Fruit fly (Drosophila melanogaster): ENCODE measurements around the gene CG11694.

CG11694 gene

dm6 chr3R:8288790-8289189 is 23.1 kb downstream of the CG11694 start (continued):
- TF ChIP-seq CG8359 (GFP tag; optimal IDR thresholded peaks at IDR 0.05; ENCODE audit: borderline replicate concordance): no peak
- no peak for TF ChIP-seq vfl (GFP tag; optimal IDR thresholded peaks at IDR 0.05)
- no peak for TF ChIP-seq fd102C (GFP tag; optimal IDR thresholded peaks at IDR 0.05)
- TF ChIP-seq rib (GFP tag; IDR thresholded peaks at IDR 0.05): no peak
- no peak for TF ChIP-seq CG1647 (GFP tag; optimal IDR thresholded peaks at IDR 0.05)
- TF ChIP-seq CG8281 (tag; optimal IDR thresholded peaks at IDR 0.05): no peak
- no peak for TF ChIP-seq Rx (GFP tag; IDR thresholded peaks at IDR 0.05)
- no peak for TF ChIP-seq caup (GFP tag; optimal IDR thresholded peaks at IDR 0.05; ENCODE audit: severe bottlenecking)
- no peak for TF ChIP-seq Dfd (GFP tag; optimal IDR thresholded peaks at IDR 0.05)
- no peak for TF ChIP-seq org-1 (GFP tag; optimal IDR thresholded peaks at IDR 0.05)
- no peak for TF ChIP-seq sima (GFP tag; optimal IDR thresholded peaks at IDR 0.05)
- TF ChIP-seq dati (GFP tag; IDR thresholded peaks at IDR 0.05): no peak
- no peak for TF ChIP-seq CG8478 (optimal IDR thresholded peaks at IDR 0.05)
- TF ChIP-seq Stat92E (GFP tag; optimal IDR thresholded peaks at IDR 0.05): no peak
- TF ChIP-seq CG7372 (GFP tag; IDR thresholded peaks at IDR 0.05): no peak
- no peak for TF ChIP-seq gsb (GFP tag; IDR thresholded peaks at IDR 0.05)
- TF ChIP-seq vnd (GFP tag; IDR thresholded peaks at IDR 0.05; ENCODE audit: partially characterized antibody): no peak
- TF ChIP-seq CG4404 (GFP tag; IDR thresholded peaks at IDR 0.05): no peak
- TF ChIP-seq HHEX (GFP tag; optimal IDR thresholded peaks at IDR 0.05): no peak
- no peak for TF ChIP-seq Abd-B (GFP tag; optimal IDR thresholded peaks at IDR 0.05)
- TF ChIP-seq gro (GFP tag; optimal IDR thresholded peaks at IDR 0.05): no peak
- no peak for TF ChIP-seq TFAM (GFP tag; optimal IDR thresholded peaks at IDR 0.05)
- no peak for TF ChIP-seq CG10431 (GFP tag; optimal IDR thresholded peaks at IDR 0.05)
- 0 out of 3 replicates have a peak, but pooled peaks have one; percentile 28 for TF ChIP-seq row (GFP tag; IDR thresholded peaks at IDR 0.05)
- TF ChIP-seq grn (GFP tag; optimal IDR thresholded peaks at IDR 0.05): peak; percentile 25
- no peak for TF ChIP-seq insv (GFP tag; optimal IDR thresholded peaks at IDR 0.05)
- no peak for TF ChIP-seq ewg (GFP tag; optimal IDR thresholded peaks at IDR 0.05)
- TF ChIP-seq Lpt (GFP tag; optimal IDR thresholded peaks at IDR 0.05): no peak
- TF ChIP-seq CG17328 (GFP tag; IDR thresholded peaks at IDR 0.05): no peak
- TF ChIP-seq slp2 (GFP tag; optimal IDR thresholded peaks at IDR 0.05): no peak
- TF ChIP-seq amos (GFP tag; IDR thresholded peaks at IDR 0.05; ENCODE audit: partially characterized antibody): peak; percentile 31; the same call in 1 of the 2 replicates
- no peak for TF ChIP-seq CG43689 (GFP tag; IDR thresholded peaks at IDR 0.05)
- no peak for TF ChIP-seq CG17802 (tag; optimal IDR thresholded peaks at IDR 0.05)
- TF ChIP-seq Awh (GFP tag; IDR thresholded peaks at IDR 0.05): no peak
- TF ChIP-seq CG3065 (GFP tag; optimal IDR thresholded peaks at IDR 0.05): no peak
- no peak for TF ChIP-seq Pdp1 (GFP tag; optimal IDR thresholded peaks at IDR 0.05)
- TF ChIP-seq CG6272 (GFP tag; IDR thresholded peaks at IDR 0.05): no peak
- no peak for TF ChIP-seq CG34376 (GFP tag; optimal IDR thresholded peaks at IDR 0.05)
- TF ChIP-seq CG5953 (GFP tag; IDR thresholded peaks at IDR 0.05): no peak
- TF ChIP-seq ci (GFP tag; IDR thresholded peaks at IDR 0.05): peak; percentile 30; the same call in 1 of the 3 replicates
- TF ChIP-seq BEAF-32 (GFP tag; optimal IDR thresholded peaks at IDR 0.05): no peak
- TF ChIP-seq Dref (GFP tag; IDR thresholded peaks at IDR 0.05): no peak
- no peak for TF ChIP-seq CG18476 (GFP tag; optimal IDR thresholded peaks at IDR 0.05)
- no peak for TF ChIP-seq CG12744 (GFP tag; optimal IDR thresholded peaks at IDR 0.05)

Data from whole organism, embryonic.